Worm (Caenorhabditis elegans): Measurements from ENCODE around the gene cyn-2.

ce11 chrIII:13682019-13682418 lies 10.4 kb upstream of the cyn-2 start:
- TF ChIP-seq ceh-62 (tag; optimal IDR thresholded peaks at IDR 0.05) (no peak), jun-1 (tag; optimal IDR thresholded peaks at IDR 0.05) (no peak), dve-1 (tag; optimal IDR thresholded peaks at IDR 0.05; ENCODE audit: insufficient read depth) (no peak), mdl-1 (tag; optimal IDR thresholded peaks at IDR 0.05) (no peak), lsy-2 (tag; optimal IDR thresholded peaks at IDR 0.05) (no peak), tra-1 (GFP tag; IDR thresholded peaks at IDR 0.05) (no peak), hif-1 (tag; optimal IDR thresholded peaks at IDR 0.05) (no peak), skn-1 (tag; optimal IDR thresholded peaks at IDR 0.05) (no peak)
